Fruit fly (Drosophila melanogaster) S2 (cell line): ENCODE measurements around the gene Nf-YA.

Experiments
- CG8478 ChIP-seq: fragments of >200 bp; optimal IDR thresholded peaks from 2 replicates; lab custom pipeline; 2018
- CTCF ChIP-seq, 2 experiments: fragments of >200 bp; optimal IDR thresholded peaks; 2 replicates each; lab custom pipeline; 2018

dm6 chr3L:9467267-9467666, 25.2 kb upstream of the Nf-YA start:
- no peak for TF ChIP-seq CTCF (optimal IDR thresholded peaks at IDR 0.05; lab: Kevin White, UChicago)
- no peak for TF ChIP-seq CG8478 (lab: Kevin White, UChicago)
